Fruit fly (Drosophila melanogaster): Measurements from ENCODE around the gene scaf6.

DNA sequence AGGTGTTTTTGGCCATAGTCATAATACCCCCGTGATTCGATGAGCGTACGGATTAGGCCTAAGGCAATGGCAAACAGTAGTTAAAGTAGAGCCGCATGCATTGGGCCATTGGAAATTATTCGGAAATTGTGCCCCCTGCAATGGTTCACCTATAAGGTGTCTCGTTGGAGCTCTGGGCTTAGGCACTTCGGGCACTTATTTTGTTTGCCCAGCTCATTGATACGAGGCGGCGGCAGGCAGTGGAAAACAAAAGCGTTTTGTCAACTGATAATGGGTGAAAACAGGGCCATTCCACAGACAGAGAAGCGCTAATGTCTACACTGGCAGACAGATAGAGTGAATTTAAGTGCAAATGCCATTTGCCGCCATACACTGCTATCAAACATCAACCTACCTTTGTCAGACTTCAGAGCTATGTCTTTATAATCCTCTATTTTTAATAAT, 36.1 kb downstream of the scaf6 start:
- TF ChIP-seq ttk (optimal IDR thresholded peaks at IDR 0.05) (no peak), psq (optimal IDR thresholded peaks at IDR 0.05) (no peak), Sin3A (optimal IDR thresholded peaks at IDR 0.05) (no peak)

Data from Kc167 (cell line).